Worm (Caenorhabditis elegans) whole organism, mixed stage, embryonic: ENCODE data around the gene C10A4.3.
"Not testable (repeated sequence)": the region's sequence is repeated elsewhere in the genome, so short reads cannot be mapped to it uniquely, and the experiment has no call there.

ENCODE experiments used
- elt-1 ChIP-seq: sonication (generic microtip); optimal IDR thresholded peaks from 2 replicates; lab custom pipeline; 2017; ENCODE audit warnings: missing genetic modification characterization, mild to moderate bottlenecking, missing compliant biosample characterization, antibody characterized with exemption, moderate library complexity, borderline replicate concordance; ENCODE audit not compliant: insufficient read depth
- mab-5 ChIP-seq: fragments of 150-350 bp; optimal IDR thresholded peaks from 2 replicates; lab custom pipeline; 2014; ENCODE audit warnings: missing biosample characterization, missing genetic modification characterization
- unc-39 ChIP-seq: fragments of 150-350 bp; optimal IDR thresholded peaks from 2 replicates; lab custom pipeline; 2014; ENCODE audit warnings: missing biosample characterization, missing genetic modification characterization

- not testable (repeated sequence) for TF ChIP-seq unc-39 (tag; lab: Kevin White, UChicago); elt-1 (tag; lab: Kevin White, UChicago); mab-5
Observed at ce11 chrX:7365267-7365666, 40.2 kb upstream of the C10A4.3 start, which contains the start of gene C56G3.2.
